Worm (Caenorhabditis elegans) whole organism, early embryonic: ENCODE measurements around the gene cyp-31A2.

Experiments
- F13C5.2 ChIP-seq: sonication (generic microtip); optimal IDR thresholded peaks from 2 replicates; lab custom pipeline; 2017; ENCODE audit warnings: mild to moderate bottlenecking, missing genetic modification characterization, inconsistent platforms, missing compliant biosample characterization
- aly-1 ChIP-seq: sonication (generic microtip); optimal IDR thresholded peaks from 2 replicates; lab custom pipeline; 2016; ENCODE audit warnings: missing genetic modification characterization, missing compliant biosample characterization
- ama-1 ChIP-seq: fragments of 150-350 bp; optimal IDR thresholded peaks from 2 replicates; lab custom pipeline; 2014
- ceh-36 ChIP-seq: sonication (generic microtip); optimal IDR thresholded peaks from 2 replicates; lab custom pipeline; 2016; ENCODE audit warnings: missing genetic modification characterization, inconsistent platforms, missing compliant biosample characterization
- hmbx-1 ChIP-seq: sonication (generic microtip); optimal IDR thresholded peaks from 2 replicates; lab custom pipeline; 2016; ENCODE audit warnings: mild to moderate bottlenecking, missing genetic modification characterization, missing compliant biosample characterization
- hmg-4 ChIP-seq: fragments of 200-800 bp; sonication (Bioruptor generic); optimal IDR thresholded peaks from 2 replicates; lab custom pipeline; 2018; ENCODE audit warnings: mild to moderate bottlenecking, missing genetic modification characterization, missing compliant biosample characterization
- hnd-1 ChIP-seq: sonication (generic microtip); optimal IDR thresholded peaks from 2 replicates; lab custom pipeline; 2016; ENCODE audit warnings: missing genetic modification characterization, missing compliant biosample characterization
- sea-1 ChIP-seq: fragments of 200-800 bp; sonication (Bioruptor generic); conservative IDR thresholded peaks from 2 replicates; pipeline ENCODE4 v1.3.6; 2022; ENCODE audit warnings: missing genetic modification characterization, missing compliant biosample characterization
- tbx-11 ChIP-seq: fragments of 200-800 bp; sonication (Bioruptor generic); IDR thresholded peaks from 2 replicates; pipeline ENCODE4 v1.3.6; 2022; ENCODE audit warnings: missing genetic modification characterization, missing compliant biosample characterization

- TF ChIP-seq sea-1 (GFP tag; lab: Robert Waterston, UW), result no peak
- no peak for TF ChIP-seq ama-1 (lab: Kevin White, UChicago)
- TF ChIP-seq ceh-36 (tag; lab: Kevin White, UChicago), result no peak
- no peak for TF ChIP-seq aly-1 (tag; lab: Kevin White, UChicago)
- no peak for TF ChIP-seq hmg-4
- TF ChIP-seq hnd-1 (tag; lab: Kevin White, UChicago), result no peak
- TF ChIP-seq hmbx-1 (tag; lab: Kevin White, UChicago), result no peak
- no peak for TF ChIP-seq tbx-11 (GFP tag; lab: Robert Waterston, UW)
- no peak for TF ChIP-seq F13C5.2
Observed at ce11 chrIV:11363806-11364562, 39.8 kb upstream of the cyp-31A2 start.
